Fruit fly (Drosophila melanogaster) whole organism, embryonic: ENCODE data around the gene CG9664.

Experiments
- Abd-B ChIP-seq: fragments of 200-800 bp; sonication (Bioruptor generic); optimal IDR thresholded peaks from 2 replicates; lab custom pipeline; 2018; ENCODE audit warnings: missing biosample characterization, mild to moderate bottlenecking, missing genetic modification characterization, moderate library complexity
- B-H2 ChIP-seq: fragments of 200-800 bp; sonication (Bioruptor generic); optimal IDR thresholded peaks from 2 replicates; lab custom pipeline; 2018; ENCODE audit warnings: missing biosample characterization, mild to moderate bottlenecking, missing genetic modification characterization
- BtbVII ChIP-seq: fragments of 200-800 bp; sonication (Bioruptor generic); optimal IDR thresholded peaks from 3 replicates; lab custom pipeline; 2017; ENCODE audit warnings: missing biosample characterization, mild to moderate bottlenecking, missing genetic modification characterization
- CG11247 ChIP-seq: fragments of 200-800 bp; sonication (Bioruptor generic); IDR thresholded peaks from 2 replicates; pipeline ENCODE4 v1.3.6; 2022; ENCODE audit warnings: missing biosample characterization, missing genetic modification characterization
- CG11504 ChIP-seq: fragments of 200-800 bp; sonication (Bioruptor generic); optimal IDR thresholded peaks from 3 replicates; lab custom pipeline; 2019; ENCODE audit warnings: missing biosample characterization, mild to moderate bottlenecking, missing genetic modification characterization, moderate library complexity
- CG11696 ChIP-seq: fragments of 200-800 bp; sonication (Bioruptor generic); IDR thresholded peaks from 2 replicates; pipeline ENCODE4 v1.3.6; 2022; ENCODE audit warnings: missing biosample characterization, missing genetic modification characterization
- CG1233 ChIP-seq: fragments of 200-800 bp; sonication (Bioruptor generic); optimal IDR thresholded peaks from 4 replicates; lab custom pipeline; 2018; ENCODE audit warnings: missing biosample characterization, mild to moderate bottlenecking, missing genetic modification characterization
- CG12391 ChIP-seq: fragments of 200-800 bp; sonication (Bioruptor generic); optimal IDR thresholded peaks from 3 replicates; lab custom pipeline; 2018; ENCODE audit warnings: missing biosample characterization, mild to moderate bottlenecking, missing genetic modification characterization, moderate library complexity
- CG12769 ChIP-seq: fragments of 200-800 bp; sonication (Bioruptor generic); optimal IDR thresholded peaks from 2 replicates; lab custom pipeline; 2019; ENCODE audit warnings: missing biosample characterization, mild to moderate bottlenecking, missing genetic modification characterization, moderate library complexity
- CG13287 ChIP-seq: fragments of 200-800 bp; sonication (Bioruptor generic); IDR thresholded peaks from 2 replicates; pipeline ENCODE4 v1.3.6; 2022; ENCODE audit warnings: missing biosample characterization, missing genetic modification characterization; ENCODE audit not compliant: partially characterized antibody
- CG13296 ChIP-seq: fragments of 200-800 bp; sonication (Bioruptor generic); optimal IDR thresholded peaks from 3 replicates; lab custom pipeline; 2018; ENCODE audit warnings: missing biosample characterization, mild to moderate bottlenecking, missing genetic modification characterization
- CG14441 ChIP-seq: fragments of 200-800 bp; sonication (Bioruptor generic); IDR thresholded peaks from 2 replicates; pipeline ENCODE4 v1.3.6; 2022; ENCODE audit warnings: missing biosample characterization, missing genetic modification characterization
- CG2199 ChIP-seq: fragments of 200-800 bp; sonication (Bioruptor generic); IDR thresholded peaks from 3 replicates; pipeline ENCODE4 v1.3.6; 2022; ENCODE audit warnings: missing biosample characterization, missing genetic modification characterization
- CG2889 ChIP-seq: fragments of 200-800 bp; sonication (Bioruptor generic); IDR thresholded peaks from 3 replicates; pipeline ENCODE4 v1.3.6; 2022; ENCODE audit warnings: missing biosample characterization, missing genetic modification characterization
- CG31441 ChIP-seq: fragments of 200-800 bp; sonication (Bioruptor generic); IDR thresholded peaks from 2 replicates; pipeline ENCODE4 v1.3.6; 2022; ENCODE audit warnings: missing biosample characterization, missing genetic modification characterization
- CG5180 ChIP-seq: fragments of 200-800 bp; sonication (Bioruptor generic); optimal IDR thresholded peaks from 3 replicates; lab custom pipeline; 2017; ENCODE audit warnings: missing biosample characterization, missing genetic modification characterization, mild to moderate bottlenecking, moderate library complexity, missing genetic modification reagents
- CG5245 ChIP-seq: fragments of 200-800 bp; sonication (Bioruptor generic); optimal IDR thresholded peaks from 3 replicates; lab custom pipeline; 2016; ENCODE audit warnings: missing biosample characterization, missing genetic modification characterization
- CG9215 ChIP-seq: fragments of 200-800 bp; sonication (Bioruptor generic); IDR thresholded peaks from 2 replicates; pipeline ENCODE4 v1.3.6; 2022; ENCODE audit warnings: missing biosample characterization, missing genetic modification characterization
- CG9797 ChIP-seq: fragments of 200-800 bp; sonication (Bioruptor generic); optimal IDR thresholded peaks from 3 replicates; lab custom pipeline; 2018; ENCODE audit warnings: missing biosample characterization, mild to moderate bottlenecking, missing genetic modification characterization
- Camta ChIP-seq: fragments of 200-800 bp; sonication (Bioruptor generic); optimal IDR thresholded peaks from 2 replicates; lab custom pipeline; 2016; ENCODE audit warnings: missing biosample characterization, missing genetic modification characterization
- Ets65A ChIP-seq: fragments of 200-800 bp; sonication (Bioruptor generic); peaks from one replicate; lab custom pipeline; 2016; ENCODE audit warnings: missing biosample characterization, missing genetic modification characterization
- HLH54F ChIP-seq: fragments of 200-800 bp; sonication (Bioruptor generic); optimal IDR thresholded peaks from 3 replicates; lab custom pipeline; 2016; ENCODE audit warnings: missing biosample characterization, missing genetic modification characterization
- Max ChIP-seq: fragments of 200-800 bp; sonication (Bioruptor generic); optimal IDR thresholded peaks from 2 replicates; lab custom pipeline; 2016; ENCODE audit warnings: missing biosample characterization, mild to moderate bottlenecking, missing genetic modification characterization
- Med ChIP-seq: fragments of 200-800 bp; sonication (Bioruptor generic); peaks from one replicate; lab custom pipeline; 2016; ENCODE audit warnings: missing biosample characterization, missing genetic modification characterization, mild to moderate bottlenecking, inconsistent platforms, moderate library complexity
- Meics ChIP-seq: fragments of 200-800 bp; sonication (Bioruptor generic); optimal IDR thresholded peaks from 2 replicates; lab custom pipeline; 2017; ENCODE audit warnings: missing biosample characterization, mild to moderate bottlenecking, missing genetic modification characterization
- Mes4 ChIP-seq: fragments of 200-800 bp; sonication (Bioruptor generic); optimal IDR thresholded peaks from 2 replicates; lab custom pipeline; 2016; ENCODE audit warnings: missing biosample characterization, missing genetic modification characterization
- Neu2 ChIP-seq: fragments of 200-800 bp; sonication (Bioruptor generic); optimal IDR thresholded peaks from 3 replicates; lab custom pipeline; 2016; ENCODE audit warnings: missing biosample characterization, missing genetic modification characterization, borderline replicate concordance
- Nf-YB ChIP-seq: fragments of 200-800 bp; sonication (Bioruptor generic); optimal IDR thresholded peaks from 3 replicates; lab custom pipeline; 2019; ENCODE audit warnings: missing biosample characterization, mild to moderate bottlenecking, missing genetic modification characterization, moderate library complexity
- Poxn ChIP-seq: fragments of 200-800 bp; sonication (Bioruptor generic); IDR thresholded peaks from 2 replicates; pipeline ENCODE4 v1.3.6; 2022; ENCODE audit warnings: missing biosample characterization, missing genetic modification characterization
- Taf1 ChIP-seq: fragments of 200-800 bp; sonication (Bioruptor generic); IDR thresholded peaks from 2 replicates; pipeline ENCODE4 v1.3.6; 2022; ENCODE audit warnings: missing biosample characterization, missing genetic modification characterization
- amos ChIP-seq: fragments of 200-800 bp; sonication (Bioruptor generic); IDR thresholded peaks from 2 replicates; pipeline ENCODE4 v1.3.6; 2022; ENCODE audit warnings: missing biosample characterization, missing genetic modification characterization; ENCODE audit not compliant: partially characterized antibody
- ara ChIP-seq: fragments of 200-800 bp; sonication (Bioruptor generic); IDR thresholded peaks from 2 replicates; pipeline ENCODE4 v1.3.6; 2022; ENCODE audit warnings: missing biosample characterization, missing genetic modification characterization
- bbx ChIP-seq: fragments of 200-800 bp; sonication (Bioruptor generic); IDR thresholded peaks from 2 replicates; pipeline ENCODE4 v1.3.6; 2022; ENCODE audit warnings: missing biosample characterization, missing genetic modification characterization; ENCODE audit not compliant: partially characterized antibody
- chinmo ChIP-seq: fragments of 200-800 bp; sonication (Bioruptor generic); IDR thresholded peaks from 4 replicates; pipeline ENCODE4 v1.3.6; 2022; ENCODE audit warnings: missing biosample characterization, missing genetic modification characterization; ENCODE audit not compliant: partially characterized antibody
- ci ChIP-seq: fragments of 200-800 bp; sonication (Bioruptor generic); IDR thresholded peaks from 3 replicates; pipeline ENCODE4 v1.3.6; 2022; ENCODE audit warnings: missing biosample characterization, missing genetic modification characterization
- ems ChIP-seq: fragments of 200-800 bp; sonication (Bioruptor generic); optimal IDR thresholded peaks from 3 replicates; lab custom pipeline; 2016; ENCODE audit warnings: missing biosample characterization, missing genetic modification characterization
- esg ChIP-seq: fragments of 200-800 bp; sonication (Bioruptor generic); conservative IDR thresholded peaks from 2 replicates; pipeline ENCODE4 v1.3.6; 2022; ENCODE audit warnings: missing biosample characterization, missing genetic modification characterization
- ewg ChIP-seq: fragments of 200-800 bp; sonication (Bioruptor generic); optimal IDR thresholded peaks from 3 replicates; lab custom pipeline; 2017; ENCODE audit warnings: mild to moderate bottlenecking, missing biosample characterization, missing genetic modification reagents, missing genetic modification characterization
- grau ChIP-seq: fragments of 200-800 bp; optimal IDR thresholded peaks from 3 replicates; lab custom pipeline; 2019; ENCODE audit warnings: missing biosample characterization, mild to moderate bottlenecking, missing genetic modification characterization, moderate library complexity
- gsb-n ChIP-seq: fragments of 200-800 bp; sonication (Bioruptor generic); optimal IDR thresholded peaks from 3 replicates; lab custom pipeline; 2018; ENCODE audit warnings: missing biosample characterization, mild to moderate bottlenecking, missing genetic modification characterization
- ham ChIP-seq: fragments of 200-800 bp; sonication (Bioruptor generic); IDR thresholded peaks from 2 replicates; pipeline ENCODE4 v1.3.6; 2022; ENCODE audit warnings: missing biosample characterization, missing genetic modification characterization
- jigr1 ChIP-seq: fragments of 200-800 bp; sonication (Bioruptor generic); IDR thresholded peaks from 3 replicates; pipeline ENCODE4 v1.3.6; 2022; ENCODE audit warnings: missing biosample characterization, missing genetic modification characterization
- lov ChIP-seq, 2 experiments: fragments of 200-800 bp in 1 of 2; fragments of >200 bp in 1 of 2; sonication (Bioruptor generic) in 1 of 2; IDR thresholded peaks in 1 of 2; optimal IDR thresholded peaks in 1 of 2; 2 replicates in 1 of 2; 3 replicates in 1 of 2; pipeline versions ENCODE4 v1.3.6 to Lab custom; 2017 to 2022; ENCODE audit warnings: missing biosample characterization in 1 of 2, missing genetic modification characterization in 1 of 2
- nom ChIP-seq: fragments of 200-800 bp; sonication (Bioruptor generic); optimal IDR thresholded peaks from 2 replicates; lab custom pipeline; 2017; ENCODE audit warnings: missing biosample characterization, missing genetic modification characterization, mild to moderate bottlenecking, moderate library complexity, missing genetic modification reagents
- peb ChIP-seq: fragments of 200-800 bp; sonication (Bioruptor generic); IDR thresholded peaks from 2 replicates; pipeline ENCODE4 v1.3.6; 2022; ENCODE audit warnings: missing biosample characterization, missing genetic modification characterization
- pfk ChIP-seq: fragments of 200-800 bp; sonication (Bioruptor generic); optimal IDR thresholded peaks from 2 replicates; lab custom pipeline; 2018; ENCODE audit warnings: missing biosample characterization, mild to moderate bottlenecking, missing genetic modification characterization, moderate library complexity
- pita ChIP-seq: fragments of 200-800 bp; sonication (Bioruptor generic); optimal IDR thresholded peaks from 2 replicates; lab custom pipeline; 2017; ENCODE audit warnings: missing biosample characterization, mild to moderate bottlenecking, missing genetic modification characterization
- sd ChIP-seq: fragments of 200-800 bp; sonication (Bioruptor generic); optimal IDR thresholded peaks from 3 replicates; lab custom pipeline; 2018; ENCODE audit warnings: missing biosample characterization, mild to moderate bottlenecking, missing genetic modification characterization, moderate library complexity
- sens ChIP-seq: fragments of 200-800 bp; sonication (Bioruptor generic); peaks from one replicate; lab custom pipeline; 2016; ENCODE audit warnings: missing biosample characterization, missing genetic modification characterization
- stwl ChIP-seq: fragments of 200-800 bp; sonication (Bioruptor generic); optimal IDR thresholded peaks from 3 replicates; lab custom pipeline; 2018; ENCODE audit warnings: missing biosample characterization, mild to moderate bottlenecking, missing genetic modification characterization, moderate library complexity
- ttk ChIP-seq: fragments of 200-800 bp; sonication (Bioruptor generic); IDR thresholded peaks from 2 replicates; pipeline ENCODE4 v2.1.2; 2022; ENCODE audit warnings: missing biosample characterization, missing genetic modification characterization

Gene CG9664

DNA sequence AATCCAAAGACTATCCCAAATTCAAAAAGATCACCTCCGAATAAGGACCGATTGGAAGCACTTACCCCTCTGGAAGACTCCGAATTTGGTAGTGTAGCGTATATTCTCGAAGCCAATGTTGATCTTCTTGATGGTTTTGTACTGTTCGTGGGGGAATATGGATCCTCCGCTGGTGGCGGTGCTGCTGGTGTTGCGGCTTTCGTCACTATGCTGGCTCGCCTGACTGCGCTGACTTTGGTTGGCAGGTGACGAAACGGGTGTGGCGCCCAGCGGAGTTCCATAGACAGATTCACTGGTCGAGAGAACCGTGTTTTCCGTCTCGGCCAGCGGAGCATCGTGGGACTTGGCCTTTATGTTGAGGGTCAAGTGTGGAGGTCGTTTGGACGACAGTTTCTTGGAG lies 6.6 kb upstream of the CG9664 start:
- TF ChIP-seq CG11504 (tag; lab: Kevin White, UChicago) (no peak), Max (GFP tag; lab: Kevin White, UChicago) (no peak), jigr1 (no peak), pita (GFP tag; lab: Kevin White, UChicago) (no peak), amos (GFP tag; lab: Robert Waterston, UW) (no peak), CG9215 (0 out of 2 replicates have a peak, but pooled peaks have one; percentile 10), Camta (no peak), CG11247 (GFP tag; lab: Robert Waterston, UW) (no peak), Med (GFP tag; lab: Kevin White, UChicago) (peak; percentile 17), peb (GFP tag; lab: Robert Waterston, UW) (no peak), bbx (no peak), HLH54F (GFP tag; lab: Kevin White, UChicago) (no peak), CG2199 (GFP tag; lab: Robert Waterston, UW) (0 out of 3 replicates have a peak, but pooled peaks have one; percentile 54), Ets65A (GFP tag; lab: Kevin White, UChicago) (peak; percentile 66), Poxn (GFP tag; lab: Robert Waterston, UW) (no peak), ci (GFP tag; lab: Robert Waterston, UW) (no peak), CG12391 (tag; lab: Kevin White, UChicago) (no peak), CG13296 (GFP tag; lab: Kevin White, UChicago) (no peak), ham (GFP tag; lab: Robert Waterston, UW) (no peak), Abd-B (GFP tag; lab: Kevin White, UChicago) (no peak), ttk (GFP tag; lab: Robert Waterston, UW) (0 out of 2 replicates have a peak, but pooled peaks have one; percentile 16), lov (optimal IDR thresholded peaks at IDR 0.05; lab: Kevin White, UChicago) (no peak), lov (GFP tag; IDR thresholded peaks at IDR 0.05; lab: Robert Waterston, UW) (0 out of 3 replicates have a peak, but pooled peaks have one; percentile 26), ara (GFP tag; lab: Robert Waterston, UW) (no peak), CG5245 (GFP tag; lab: Kevin White, UChicago) (no peak), esg (GFP tag; lab: Robert Waterston, UW) (no peak), CG2889 (GFP tag; lab: Robert Waterston, UW) (0 out of 3 replicates have a peak, but pooled peaks have one; percentile 24), CG14441 (GFP tag; lab: Robert Waterston, UW) (0 out of 2 replicates have a peak, but pooled peaks have one; percentile 11), sd (tag; lab: Kevin White, UChicago) (no peak), Nf-YB (GFP tag; lab: Kevin White, UChicago) (no peak), Meics (peak; percentile 91), ems (no peak), CG12769 (peak; percentile 5), B-H2 (GFP tag; lab: Kevin White, UChicago) (no peak), gsb-n (no peak), CG5180 (GFP tag; lab: Kevin White, UChicago) (no peak), Neu2 (GFP tag; lab: Kevin White, UChicago) (no peak)
- TF ChIP-seq, all 482 proteins: peak for 10

DNA sequence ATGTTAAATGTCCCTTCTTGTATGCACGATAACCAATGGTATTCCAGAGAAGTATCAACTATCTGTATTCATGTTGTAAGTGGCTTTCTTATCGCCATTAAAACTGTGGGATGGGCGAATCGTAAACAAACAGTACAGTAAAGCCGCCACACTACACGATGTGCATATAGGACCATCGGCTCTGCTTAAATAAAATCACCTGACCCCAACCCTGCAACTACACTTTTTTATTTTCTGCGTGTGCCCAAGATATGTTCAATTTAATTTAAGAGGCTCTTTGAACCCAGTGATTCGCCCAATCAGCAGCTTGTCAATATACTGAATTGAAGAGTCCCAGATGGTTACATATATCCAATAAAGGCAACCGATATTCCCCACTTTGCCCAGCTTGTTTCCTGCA lies 5.3 kb upstream of the CG9664 start:
- no peak for TF ChIP-seq stwl (tag; lab: Kevin White, UChicago)
- no peak for TF ChIP-seq CG13287 (GFP tag; lab: Robert Waterston, UW)
- TF ChIP-seq ewg (GFP tag; lab: Kevin White, UChicago): no peak
- peak; percentile 36 for TF ChIP-seq Med (GFP tag; lab: Kevin White, UChicago)
- TF ChIP-seq CG14441 (GFP tag; lab: Robert Waterston, UW): no peak
- 0 out of 4 replicates have a peak, but pooled peaks have one; percentile 48 for TF ChIP-seq chinmo (GFP tag; lab: Robert Waterston, UW)
- TF ChIP-seq pfk (GFP tag; lab: Kevin White, UChicago): no peak
- TF ChIP-seq nom (GFP tag; lab: Kevin White, UChicago): peak; percentile 26
- TF ChIP-seq Mes4 (GFP tag; lab: Kevin White, UChicago): no peak
- TF ChIP-seq CG11696 (GFP tag; lab: Robert Waterston, UW): peak; percentile 58
- TF ChIP-seq CG9797 (GFP tag; lab: Kevin White, UChicago): no peak
- TF ChIP-seq CG1233 (GFP tag; lab: Kevin White, UChicago): no peak
- TF ChIP-seq sens (GFP tag; lab: Kevin White, UChicago): peak; percentile 38
- TF ChIP-seq BtbVII: no peak
- TF ChIP-seq CG31441 (GFP tag; lab: Robert Waterston, UW): no peak
- TF ChIP-seq Nf-YB (GFP tag; lab: Kevin White, UChicago): peak; percentile 49
- no peak for TF ChIP-seq Taf1 (GFP tag; lab: Robert Waterston, UW)
- peak; percentile 62 for TF ChIP-seq grau (tag; lab: Kevin White, UChicago)
